Fruit fly (Drosophila melanogaster): Measurements from ENCODE around the gene Ask1.

dm6 chr3R:19902926-19903739 is 23.6 kb downstream of the Ask1 start, which contains the start of gene ClpX:
- TF ChIP-seq rn (GFP tag; IDR thresholded peaks at IDR 0.05) (no peak), CG34367 (tag; optimal IDR thresholded peaks at IDR 0.05) (no peak)

Measured in whole organism, pupa.